Worm (Caenorhabditis elegans) whole organism, L4/young adult: ENCODE results near the gene ins-37.

Experiments used
- W03F9.2 ChIP-seq: fragments of 150-350 bp; optimal IDR thresholded peaks from 2 replicates; lab custom pipeline; 2014; ENCODE audit warnings: missing biosample characterization, missing genetic modification characterization
- dao-5 ChIP-seq: sonication (generic microtip); optimal IDR thresholded peaks from 2 replicates; lab custom pipeline; 2016; ENCODE audit warnings: missing genotype, missing genetic modification characterization, moderate library complexity, missing compliant biosample characterization
- him-1 ChIP-seq: sonication (generic microtip); optimal IDR thresholded peaks from 2 replicates; lab custom pipeline; 2016; ENCODE audit warnings: missing genotype, missing genetic modification reagents, missing genetic modification characterization, missing compliant biosample characterization

The ins-37 gene

DNA sequence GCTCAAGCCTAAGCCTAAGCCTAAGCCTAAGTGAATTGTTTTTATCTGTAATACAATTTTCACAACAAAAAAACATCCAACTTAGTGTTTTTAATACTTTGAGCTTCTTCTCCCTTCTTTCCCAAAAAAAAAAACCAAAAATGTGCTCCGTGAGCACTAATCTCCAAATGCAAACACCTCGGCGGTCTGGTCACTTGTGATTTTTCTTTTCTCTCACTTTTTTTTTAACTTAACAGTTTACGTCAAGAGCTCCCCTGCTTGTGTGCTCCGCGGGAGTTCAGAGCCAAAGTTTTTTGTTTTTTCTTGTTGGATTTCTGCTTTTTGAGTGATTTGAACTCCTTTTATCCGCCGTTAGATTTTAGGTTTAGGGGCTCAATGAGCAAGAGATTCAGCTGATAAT is 29.6 kb downstream of the ins-37 start:
- no peak for TF ChIP-seq W03F9.2
- TF ChIP-seq him-1 (tag; lab: Kevin White, UChicago), result no peak
- TF ChIP-seq dao-5, result no peak

- TF ChIP-seq him-1 (tag; lab: Kevin White, UChicago) (no peak), dao-5 (no peak), W03F9.2 (no peak)
Observed at ce11 chrII:13796312-13796711, 39.6 kb downstream of the ins-37 start.

DNA sequence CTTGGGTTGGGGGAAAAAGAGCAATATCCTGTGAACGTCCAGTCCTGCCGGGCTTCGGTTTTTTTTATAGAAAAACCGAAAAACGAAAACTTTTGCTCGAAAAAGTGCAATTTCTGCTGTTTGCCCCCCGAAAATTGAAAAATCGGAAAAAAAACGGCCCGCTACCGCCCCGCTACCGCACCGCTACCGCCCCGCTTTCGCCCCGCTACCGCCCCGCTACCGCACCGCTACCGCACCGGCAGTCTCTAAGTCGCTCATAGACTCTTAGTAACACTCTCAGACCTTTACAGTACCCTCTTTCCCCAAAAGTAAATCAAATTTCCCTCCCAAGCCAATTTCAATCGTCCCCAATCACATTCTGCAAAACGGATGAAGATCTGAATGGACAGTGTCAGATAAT is 40.7 kb downstream of the ins-37 start:
- TF ChIP-seq dao-5 (no peak), W03F9.2 (no peak), him-1 (tag; lab: Kevin White, UChicago) (no peak)

DNA sequence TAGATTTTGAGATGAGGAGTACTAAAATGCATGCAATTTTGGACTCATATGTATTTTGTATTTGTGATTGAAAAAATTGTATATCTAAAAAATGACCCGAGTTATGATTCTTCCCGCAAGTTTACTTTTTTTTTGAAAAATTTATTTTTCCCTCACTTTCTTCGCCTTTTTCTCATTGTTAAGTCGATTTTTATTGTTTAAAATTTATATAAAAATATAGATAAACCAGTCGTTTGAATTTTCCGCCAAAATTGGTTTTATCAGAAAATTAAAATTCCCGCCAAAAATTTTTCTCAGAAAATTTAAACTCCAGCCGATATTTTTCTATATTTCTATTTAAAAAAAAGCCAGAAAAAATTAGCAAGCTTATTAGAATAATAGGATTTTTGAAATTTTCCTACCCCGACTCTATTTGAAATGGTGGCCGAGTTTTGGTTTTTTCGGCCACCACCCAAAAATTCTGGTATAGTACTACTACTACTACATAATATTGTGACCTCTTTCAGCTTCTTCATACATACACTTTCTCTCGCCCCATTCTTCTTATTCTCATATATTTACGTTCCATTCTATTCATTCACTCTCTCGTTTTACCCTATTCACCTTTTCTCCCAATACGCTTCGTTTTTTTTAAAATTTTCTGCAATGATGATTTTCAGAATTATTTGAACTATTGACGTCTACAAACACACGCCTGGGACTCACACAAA is 44.2 kb downstream of the ins-37 start, which contains the start of gene ZK131.11:
ZK131.11 (plus strand) TSS at position 660 of the 710 bp plus-strand sequence.
- TF ChIP-seq W03F9.2, result no peak
- TF ChIP-seq dao-5, result no peak
- TF ChIP-seq him-1 (tag; lab: Kevin White, UChicago), result no peak

ce11 chrII:13789714-13790113 is 46.2 kb downstream of the ins-37 start:
- no peak for TF ChIP-seq him-1 (tag; lab: Kevin White, UChicago)

ce11 chrII:13788813-13789212 is 47.1 kb downstream of the ins-37 start:
- no peak for TF ChIP-seq W03F9.2
- no peak for TF ChIP-seq dao-5
- TF ChIP-seq him-1 (tag; lab: Kevin White, UChicago), result no peak

DNA sequence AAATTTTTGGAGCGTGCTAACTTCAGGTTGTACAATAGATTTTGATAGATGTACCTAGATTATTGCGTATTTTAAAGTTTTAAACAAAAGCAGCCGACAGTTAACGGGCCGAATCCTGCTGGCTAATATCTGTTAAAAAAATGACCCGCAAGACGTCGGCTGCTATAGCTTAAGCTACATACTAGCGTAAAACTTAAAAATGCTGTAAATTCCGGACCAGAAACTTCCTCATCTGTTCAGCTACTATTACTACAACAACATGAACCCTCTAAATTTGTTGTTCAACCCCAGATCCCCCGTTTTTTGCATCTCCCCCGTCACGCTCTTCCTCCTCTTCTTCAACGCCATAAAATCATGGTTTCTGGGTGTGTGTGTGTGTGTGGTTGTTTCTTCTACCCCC is 49.0 kb downstream of the ins-37 start:
- no peak for TF ChIP-seq him-1 (tag; lab: Kevin White, UChicago)
- TF ChIP-seq W03F9.2, result no peak
- TF ChIP-seq dao-5, result no peak

DNA sequence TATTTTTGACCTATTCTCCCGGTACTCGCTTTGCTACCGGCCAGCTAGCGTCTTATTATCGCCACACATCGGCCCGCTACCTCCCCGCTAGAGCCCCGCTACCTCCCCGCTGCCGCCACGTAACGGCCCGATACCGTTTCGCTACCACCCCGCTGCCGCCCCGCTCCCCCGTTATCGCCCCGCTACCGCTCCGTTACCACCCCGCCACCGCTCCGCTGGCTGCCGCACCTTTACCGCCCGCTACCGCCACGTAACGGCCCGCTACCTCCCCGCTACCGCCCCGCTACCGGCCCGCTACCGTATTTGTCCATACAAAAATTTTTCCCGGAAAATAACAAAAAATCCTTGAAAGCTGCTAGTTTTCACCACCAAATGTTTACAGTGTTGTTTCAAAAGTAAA is 50.3 kb downstream of the ins-37 start:
- no peak for TF ChIP-seq dao-5
- TF ChIP-seq him-1 (tag; lab: Kevin White, UChicago), result no peak
- TF ChIP-seq W03F9.2, result no peak
